Worm (Caenorhabditis elegans): Measurements from ENCODE around the gene C35A5.8.

- no peak for TF ChIP-seq ceh-16 (tag; optimal IDR thresholded peaks at IDR 0.05)
- no peak for TF ChIP-seq nhr-12 (tag; optimal IDR thresholded peaks at IDR 0.05)
- TF ChIP-seq fos-1 (tag; optimal IDR thresholded peaks at IDR 0.05), result no peak
- TF ChIP-seq fkh-10 (GFP tag; optimal IDR thresholded peaks at IDR 0.05), result peak; percentile 53
- TF ChIP-seq lin-39 (tag; optimal IDR thresholded peaks at IDR 0.05), result no peak
- TF ChIP-seq ztf-4 (tag; optimal IDR thresholded peaks at IDR 0.05), result no peak
- TF ChIP-seq pha-4 (tag; optimal IDR thresholded peaks at IDR 0.05), result no peak
- no peak for TF ChIP-seq nfya-1 (tag; optimal IDR thresholded peaks at IDR 0.05; ENCODE audit: insufficient read depth)
Measured at ce11 chrV:10516702-10517101, 9.0 kb downstream of the C35A5.8 start.
